Worm (Caenorhabditis elegans) whole organism, mixed stage, embryonic: ENCODE measurements around the gene cyp-43A1.

Source experiments
- M03D4.4 ChIP-seq: sonication (generic microtip); optimal IDR thresholded peaks from 2 replicates; lab custom pipeline; 2017; ENCODE audit warnings: mild to moderate bottlenecking, missing genetic modification characterization, missing compliant biosample characterization
- bed-3 ChIP-seq: fragments of 200-800 bp; sonication (Bioruptor generic); optimal IDR thresholded peaks from 3 replicates; lab custom pipeline; 2018; ENCODE audit warnings: mild to moderate bottlenecking, missing genetic modification characterization, moderate library complexity, missing compliant biosample characterization
- blmp-1 ChIP-seq: fragments of 150-350 bp; optimal IDR thresholded peaks from 2 replicates; lab custom pipeline; 2014; ENCODE audit warnings: missing biosample characterization, missing genetic modification characterization
- ceh-39 ChIP-seq: fragments of 150-350 bp; optimal IDR thresholded peaks from 2 replicates; lab custom pipeline; 2014; ENCODE audit warnings: missing biosample characterization, missing genetic modification characterization
- ceh-43 ChIP-seq: fragments of 200-800 bp; sonication (Bioruptor generic); optimal IDR thresholded peaks from 2 replicates; lab custom pipeline; 2018; ENCODE audit warnings: mild to moderate bottlenecking, missing genetic modification characterization, moderate library complexity, missing compliant biosample characterization
- ceh-83 ChIP-seq: fragments of 200-800 bp; sonication (Bioruptor generic); optimal IDR thresholded peaks from 2 replicates; lab custom pipeline; 2018; ENCODE audit warnings: mild to moderate bottlenecking, missing genetic modification characterization, missing compliant biosample characterization
- ces-1 ChIP-seq: fragments of 150-350 bp; optimal IDR thresholded peaks from 2 replicates; lab custom pipeline; 2014; ENCODE audit warnings: missing biosample characterization, missing genetic modification reagents, missing genetic modification characterization
- cnd-1 ChIP-seq: fragments of 200-800 bp; sonication (Bioruptor generic); optimal IDR thresholded peaks from 2 replicates; lab custom pipeline; 2018; ENCODE audit warnings: mild to moderate bottlenecking, missing genetic modification characterization, missing compliant biosample characterization
- drap-1 ChIP-seq: fragments of 200-800 bp; sonication (Bioruptor generic); optimal IDR thresholded peaks from 3 replicates; lab custom pipeline; 2018; ENCODE audit warnings: mild to moderate bottlenecking, missing genetic modification characterization, missing compliant biosample characterization
- elt-1 ChIP-seq: sonication (generic microtip); optimal IDR thresholded peaks from 2 replicates; lab custom pipeline; 2017; ENCODE audit warnings: missing genetic modification characterization, mild to moderate bottlenecking, missing compliant biosample characterization, antibody characterized with exemption, moderate library complexity, borderline replicate concordance; ENCODE audit not compliant: insufficient read depth
- elt-3 ChIP-seq: fragments of 150-350 bp; optimal IDR thresholded peaks from 2 replicates; lab custom pipeline; 2014; ENCODE audit warnings: missing biosample characterization, missing genetic modification characterization
- ham-2 ChIP-seq: fragments of 200-800 bp; sonication (Bioruptor generic); optimal IDR thresholded peaks from 2 replicates; lab custom pipeline; 2018; ENCODE audit warnings: mild to moderate bottlenecking, missing genetic modification characterization, missing compliant biosample characterization
- hlh-1 ChIP-seq: fragments of 150-350 bp; optimal IDR thresholded peaks from 2 replicates; lab custom pipeline; 2014; ENCODE audit warnings: missing biosample characterization, missing genetic modification reagents, missing genetic modification characterization
- lin-13 ChIP-seq: fragments of 150-350 bp; optimal IDR thresholded peaks from 2 replicates; lab custom pipeline; 2014; ENCODE audit warnings: missing biosample characterization, missing genetic modification characterization
- lin-32 ChIP-seq: fragments of 200-800 bp; sonication (Bioruptor generic); optimal IDR thresholded peaks from 2 replicates; lab custom pipeline; 2018; ENCODE audit warnings: mild to moderate bottlenecking, missing genetic modification characterization, missing compliant biosample characterization
- lsy-2 ChIP-seq: fragments of 150-350 bp; optimal IDR thresholded peaks from 2 replicates; lab custom pipeline; 2014; ENCODE audit warnings: missing biosample characterization, missing genetic modification characterization
- mab-5 ChIP-seq: fragments of 150-350 bp; optimal IDR thresholded peaks from 2 replicates; lab custom pipeline; 2014; ENCODE audit warnings: missing biosample characterization, missing genetic modification characterization
- mep-1 ChIP-seq: fragments of 150-350 bp; optimal IDR thresholded peaks from 2 replicates; lab custom pipeline; 2017; ENCODE audit warnings: missing biosample characterization, missing genetic modification reagents, missing genetic modification characterization, inconsistent platforms
- mls-2 ChIP-seq: sonication (generic microtip); optimal IDR thresholded peaks from 2 replicates; lab custom pipeline; 2016; ENCODE audit warnings: mild to moderate bottlenecking, missing genetic modification characterization, moderate library complexity, missing compliant biosample characterization
- nhr-12 ChIP-seq: fragments of 150-350 bp; optimal IDR thresholded peaks from 2 replicates; lab custom pipeline; 2014; ENCODE audit warnings: missing biosample characterization, missing genetic modification characterization
- nhr-2 ChIP-seq: fragments of 150-350 bp; optimal IDR thresholded peaks from 2 replicates; lab custom pipeline; 2014; ENCODE audit warnings: missing biosample characterization, missing genetic modification characterization
- nhr-237 ChIP-seq: fragments of 150-350 bp; optimal IDR thresholded peaks from 2 replicates; lab custom pipeline; 2014; ENCODE audit warnings: missing biosample characterization, missing genetic modification characterization
- nhr-28 ChIP-seq: fragments of 150-350 bp; optimal IDR thresholded peaks from 2 replicates; lab custom pipeline; 2014; ENCODE audit warnings: missing biosample characterization, missing genetic modification characterization
- nhr-76 ChIP-seq: sonication (generic microtip); optimal IDR thresholded peaks from 2 replicates; lab custom pipeline; 2017; ENCODE audit warnings: missing biosample characterization, missing genetic modification characterization
- pha-4 ChIP-seq: fragments of 150-350 bp; optimal IDR thresholded peaks from 2 replicates; lab custom pipeline; 2018; ENCODE audit warnings: missing biosample characterization, missing genetic modification reagents, missing genetic modification characterization
- sem-2 ChIP-seq: fragments of 200-800 bp; sonication (Bioruptor generic); optimal IDR thresholded peaks from 2 replicates; lab custom pipeline; 2018; ENCODE audit warnings: mild to moderate bottlenecking, missing genetic modification characterization, missing compliant biosample characterization
- snpc-4 ChIP-seq: fragments of 150-350 bp; optimal IDR thresholded peaks from 2 replicates; lab custom pipeline; 2014; ENCODE audit warnings: missing biosample characterization, missing genetic modification characterization
- sptf-1 ChIP-seq: sonication (generic microtip); optimal IDR thresholded peaks from 2 replicates; lab custom pipeline; 2017; ENCODE audit warnings: mild to moderate bottlenecking, missing genetic modification characterization, moderate library complexity, missing compliant biosample characterization
- tbx-8 ChIP-seq: fragments of 200-800 bp; sonication (Bioruptor generic); optimal IDR thresholded peaks from 2 replicates; lab custom pipeline; 2018; ENCODE audit warnings: mild to moderate bottlenecking, missing genetic modification characterization, moderate library complexity, missing compliant biosample characterization
- unc-120 ChIP-seq: sonication (generic microtip); optimal IDR thresholded peaks from 2 replicates; lab custom pipeline; 2017; ENCODE audit warnings: missing genetic modification characterization, missing compliant biosample characterization; ENCODE audit not compliant: poor library complexity, severe bottlenecking
- unc-39 ChIP-seq: fragments of 150-350 bp; optimal IDR thresholded peaks from 2 replicates; lab custom pipeline; 2014; ENCODE audit warnings: missing biosample characterization, missing genetic modification characterization
- unc-62 ChIP-seq: fragments of 150-350 bp; optimal IDR thresholded peaks from 2 replicates; lab custom pipeline; 2014; ENCODE audit warnings: missing biosample characterization, missing genetic modification reagents, missing genetic modification characterization
- zip-8 ChIP-seq: fragments of 150-350 bp; optimal IDR thresholded peaks from 2 replicates; lab custom pipeline; 2014; ENCODE audit warnings: missing biosample characterization, missing genetic modification characterization
- ztf-11 ChIP-seq: fragments of 150-350 bp; optimal IDR thresholded peaks from 2 replicates; lab custom pipeline; 2014; ENCODE audit warnings: missing biosample characterization, missing genetic modification characterization

The cyp-43A1 gene

ce11 chrX:5714077-5714675 lies at the start of gene cyp-43A1:
TSS of gene cyp-43A1 (plus strand) at chrX:5714522.
- no peak for TF ChIP-seq sptf-1 (tag; lab: Kevin White, UChicago)

DNA sequence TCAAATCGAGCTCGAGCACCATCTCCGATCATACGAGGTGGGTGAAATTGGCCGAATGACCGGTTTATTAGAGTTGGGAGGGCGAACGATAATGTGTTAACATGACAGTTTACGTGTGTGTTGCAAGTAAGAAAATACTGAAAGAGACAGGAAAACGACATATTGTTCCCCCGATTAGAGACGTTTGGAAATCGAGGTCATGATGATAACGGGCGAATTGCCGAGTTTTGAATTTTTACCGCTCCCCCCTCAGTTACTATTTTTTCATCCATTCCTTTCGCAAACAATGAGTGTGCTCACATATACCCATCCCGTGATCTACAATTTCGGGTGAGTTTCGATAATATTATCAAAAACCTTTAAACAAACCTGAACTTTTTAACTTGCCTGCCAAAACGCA lies 44.6 kb upstream of the cyp-43A1 start:
- TF ChIP-seq elt-3 (tag; lab: Kevin White, UChicago), result no peak
- TF ChIP-seq ceh-43 (GFP tag; lab: Kevin White, UChicago), result no peak
- TF ChIP-seq M03D4.4 (tag; lab: Kevin White, UChicago), result no peak
- no peak for TF ChIP-seq nhr-12
- no peak for TF ChIP-seq lin-32
- no peak for TF ChIP-seq blmp-1 (tag; lab: Kevin White, UChicago)
- no peak for TF ChIP-seq unc-120 (tag; lab: Kevin White, UChicago)
- TF ChIP-seq cnd-1 (tag; lab: Kevin White, UChicago), result no peak

- TF ChIP-seq hlh-1 (tag; lab: Kevin White, UChicago), result no peak
- no peak for TF ChIP-seq ces-1 (GFP tag; lab: Kevin White, UChicago)
- no peak for TF ChIP-seq nhr-28 (tag; lab: Kevin White, UChicago)
- no peak for TF ChIP-seq snpc-4 (tag; lab: Kevin White, UChicago)
- TF ChIP-seq mls-2 (tag; lab: Kevin White, UChicago), result no peak
- no peak for TF ChIP-seq unc-39 (tag; lab: Kevin White, UChicago)
- TF ChIP-seq, all 35 proteins: peak for 0
These were observed 43.5 kb upstream of the cyp-43A1 start for ce11 chrX:5670829-5671228.

DNA sequence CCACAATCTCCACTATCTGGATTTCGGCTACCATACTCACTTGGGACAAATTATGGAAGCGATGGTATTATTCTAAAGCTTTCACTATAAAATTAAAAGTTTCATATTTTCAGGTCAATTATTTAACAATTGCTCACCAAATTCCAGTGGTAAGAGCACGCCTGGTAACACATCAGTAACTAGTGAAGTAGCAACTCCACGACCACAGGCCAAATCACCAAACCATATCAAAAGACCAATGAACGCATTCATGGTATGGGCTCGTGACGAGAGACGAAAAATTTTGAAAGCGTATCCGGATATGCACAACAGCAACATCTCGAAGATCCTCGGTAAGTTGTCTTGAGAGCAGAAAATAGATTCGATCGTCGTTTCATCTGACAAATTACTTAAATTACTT lies 41.7 kb upstream of the cyp-43A1 start:
- TF ChIP-seq nhr-12 (no peak), tbx-8 (no peak), unc-39 (tag; lab: Kevin White, UChicago) (no peak), bed-3 (GFP tag; lab: Kevin White, UChicago) (no peak), ces-1 (GFP tag; lab: Kevin White, UChicago) (no peak), sptf-1 (tag; lab: Kevin White, UChicago) (no peak), ceh-43 (GFP tag; lab: Kevin White, UChicago) (no peak), elt-1 (tag; lab: Kevin White, UChicago) (no peak), nhr-237 (tag; lab: Kevin White, UChicago) (no peak)

DNA sequence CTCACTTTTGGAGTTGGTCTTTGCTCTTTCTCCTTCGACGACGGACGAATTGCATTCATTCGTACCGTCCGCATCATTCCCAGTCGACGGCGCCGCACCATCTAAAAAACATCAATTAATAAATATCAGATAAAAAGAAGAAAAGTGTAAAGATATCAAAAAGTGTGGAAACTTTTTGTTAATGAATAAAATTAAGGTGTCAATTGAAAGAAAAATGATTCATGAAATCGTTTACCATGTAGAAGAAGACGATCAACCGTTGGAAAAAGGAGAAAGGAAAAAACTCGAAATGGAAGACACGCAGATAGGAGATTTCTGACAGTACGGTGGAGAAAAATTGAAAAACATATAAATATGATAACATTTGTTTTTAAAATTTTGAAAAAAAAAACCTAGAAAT lies 34.2 kb upstream of the cyp-43A1 start, which contains the start of gene set-19:
TSS of gene set-19 (minus strand) at position 101 of the 400 bp plus-strand sequence.
- TF ChIP-seq drap-1 (no peak), sem-2 (no peak), zip-8 (tag; lab: Kevin White, UChicago) (no peak), blmp-1 (tag; lab: Kevin White, UChicago) (no peak), nhr-76 (no peak), nhr-2 (tag; lab: Kevin White, UChicago) (no peak), ceh-39 (no peak), pha-4 (tag; lab: Kevin White, UChicago) (no peak), unc-39 (tag; lab: Kevin White, UChicago) (no peak), cnd-1 (tag; lab: Kevin White, UChicago) (no peak), mep-1 (no peak), mab-5 (tag; lab: Kevin White, UChicago) (no peak), hlh-1 (tag; lab: Kevin White, UChicago) (no peak), elt-3 (tag; lab: Kevin White, UChicago) (no peak), lin-32 (no peak)
- TF ChIP-seq, all 35 proteins: peak for 0

DNA sequence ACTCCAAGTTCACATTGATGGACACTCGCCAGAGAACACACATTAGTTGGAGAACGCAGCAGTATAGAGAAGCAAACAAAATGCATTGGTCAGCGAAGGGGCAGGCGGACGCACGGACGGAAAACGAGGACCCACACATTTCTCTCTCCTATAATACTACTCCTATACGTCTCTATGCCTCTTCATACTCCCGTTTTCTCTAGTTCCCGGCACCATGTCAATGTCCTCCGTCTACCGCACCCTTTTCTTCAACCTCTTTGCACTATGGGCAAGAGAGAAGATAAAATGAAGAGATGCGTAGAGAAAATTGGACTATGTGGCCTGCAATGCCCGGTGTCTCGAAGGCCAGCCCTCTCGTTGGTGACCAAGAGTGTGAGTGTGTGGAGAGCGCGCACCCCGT lies 28.3 kb upstream of the cyp-43A1 start, which contains the start of gene set-20:
TSS of gene set-20 (minus strand) at position 94 of the 400 bp plus-strand sequence.
- TF ChIP-seq mls-2 (tag; lab: Kevin White, UChicago), result peak; percentile 63
- TF ChIP-seq snpc-4 (tag; lab: Kevin White, UChicago), result no peak
- TF ChIP-seq ceh-83 (GFP tag; lab: Kevin White, UChicago), result peak; percentile 28
- no peak for TF ChIP-seq lin-13 (tag; lab: Kevin White, UChicago)
- TF ChIP-seq mep-1, result peak; percentile 75
- peak; percentile 83 for TF ChIP-seq unc-62 (GFP tag; lab: Kevin White, UChicago)
- peak; percentile 39 for TF ChIP-seq hlh-1 (tag; lab: Kevin White, UChicago)
- TF ChIP-seq pha-4 (tag; lab: Kevin White, UChicago), result peak; percentile 17
- peak; percentile 69 for TF ChIP-seq drap-1
- no peak for TF ChIP-seq nhr-237 (tag; lab: Kevin White, UChicago)
- TF ChIP-seq M03D4.4 (tag; lab: Kevin White, UChicago), result peak; percentile 58
- peak; percentile 54 for TF ChIP-seq ham-2
- TF ChIP-seq cnd-1 (tag; lab: Kevin White, UChicago), result peak; percentile 27
- peak; percentile 45 for TF ChIP-seq ztf-11 (tag; lab: Kevin White, UChicago)
- TF ChIP-seq sptf-1 (tag; lab: Kevin White, UChicago), result peak; percentile 59
- peak; percentile 94 for TF ChIP-seq nhr-2 (tag; lab: Kevin White, UChicago)
- TF ChIP-seq lin-32, result no peak
- TF ChIP-seq unc-120 (tag; lab: Kevin White, UChicago), result peak; percentile 68
- TF ChIP-seq ces-1 (GFP tag; lab: Kevin White, UChicago), result peak; percentile 85
- peak; percentile 23 for TF ChIP-seq lsy-2
